Fruit fly (Drosophila melanogaster): ENCODE data around the gene CG18294.

DNA sequence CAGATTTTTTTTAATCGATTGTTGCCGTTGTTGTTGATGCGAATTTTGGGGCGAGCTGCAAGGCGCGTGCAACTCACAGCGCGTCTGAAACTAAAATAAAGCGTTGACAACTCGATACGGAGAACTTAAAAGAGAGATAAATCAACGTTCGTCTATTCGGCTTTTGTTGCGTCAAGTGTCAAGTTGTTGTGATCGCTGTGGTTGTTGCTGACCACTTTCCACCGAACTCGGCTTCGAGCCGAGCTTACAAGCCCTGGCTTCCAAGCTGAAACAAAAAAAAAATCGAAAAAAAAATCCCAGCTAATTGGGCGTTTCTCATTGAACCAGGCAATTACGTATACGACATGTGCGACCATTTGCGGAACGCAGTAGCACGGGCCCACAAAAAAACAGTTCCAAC is 28.4 kb upstream of the CG18294 start, which contains the start of gene CG9452:
- TF ChIP-seq Atf6 (GFP tag; IDR thresholded peaks at IDR 0.05) (no peak), cwo (GFP tag; optimal IDR thresholded peaks at IDR 0.05) (no peak), hth (optimal IDR thresholded peaks at IDR 0.05) (no peak), Gug (GFP tag; IDR thresholded peaks at IDR 0.05) (no peak), CTCF (GFP tag; optimal IDR thresholded peaks at IDR 0.05) (no peak), bowl (GFP tag; IDR thresholded peaks at IDR 0.05) (no peak)

Data from whole organism, embryonic.